Worm (Caenorhabditis elegans) whole organism, L2 larva: ENCODE data around the gene dpf-1.

Experiments used
- C34F6.9 ChIP-seq: fragments of 150-350 bp; optimal IDR thresholded peaks from 2 replicates; lab custom pipeline; 2014; ENCODE audit warnings: missing biosample characterization, missing genetic modification characterization
- F13H6.1 ChIP-seq: sonication (generic microtip); optimal IDR thresholded peaks from 2 replicates; lab custom pipeline; 2016; ENCODE audit warnings: missing genetic modification characterization, missing compliant biosample characterization
- Y55F3AM.14 ChIP-seq: fragments of 200-800 bp; sonication (Bioruptor generic); optimal IDR thresholded peaks from 2 replicates; lab custom pipeline; 2018; ENCODE audit warnings: mild to moderate bottlenecking, missing genetic modification characterization, missing compliant biosample characterization
- ZK546.5 ChIP-seq: sonication (generic microtip); optimal IDR thresholded peaks from 2 replicates; lab custom pipeline; 2017; ENCODE audit warnings: missing biosample characterization, missing genetic modification characterization
- alr-1 ChIP-seq: fragments of 150-350 bp; optimal IDR thresholded peaks from 2 replicates; lab custom pipeline; 2014; ENCODE audit warnings: missing biosample characterization, missing genetic modification characterization
- aly-2 ChIP-seq: fragments of 150-350 bp; optimal IDR thresholded peaks from 2 replicates; lab custom pipeline; 2014; ENCODE audit warnings: missing biosample characterization, missing genetic modification characterization
- ama-1 ChIP-seq: fragments of 150-350 bp; optimal IDR thresholded peaks from 2 replicates; lab custom pipeline; 2018; ENCODE audit warnings: inconsistent platforms
- blmp-1 ChIP-seq: sonication (generic microtip); optimal IDR thresholded peaks from 2 replicates; lab custom pipeline; 2017; ENCODE audit warnings: missing genetic modification characterization, mild to moderate bottlenecking, missing compliant biosample characterization, antibody characterized with exemption, moderate library complexity; ENCODE audit not compliant: insufficient read depth
- ceh-16 ChIP-seq: fragments of 150-350 bp; optimal IDR thresholded peaks from 2 replicates; lab custom pipeline; 2014; ENCODE audit warnings: missing biosample characterization, missing genetic modification characterization
- ceh-82 ChIP-seq: fragments of 150-350 bp; optimal IDR thresholded peaks from 2 replicates; lab custom pipeline; 2014; ENCODE audit warnings: missing biosample characterization, missing genetic modification characterization
- crh-2 ChIP-seq: sonication (generic microtip); optimal IDR thresholded peaks from 2 replicates; lab custom pipeline; 2017; ENCODE audit warnings: missing biosample characterization, missing genetic modification characterization
- dmd-4 ChIP-seq: sonication (generic microtip); optimal IDR thresholded peaks from 2 replicates; lab custom pipeline; 2017; ENCODE audit warnings: missing biosample characterization, missing genetic modification characterization
- egl-27 ChIP-seq: sonication (generic microtip); optimal IDR thresholded peaks from 3 replicates; lab custom pipeline; 2017; ENCODE audit warnings: missing biosample characterization, missing genetic modification reagents, missing genetic modification characterization
- elt-1 ChIP-seq: fragments of 150-350 bp; optimal IDR thresholded peaks from 2 replicates; lab custom pipeline; 2014; ENCODE audit warnings: missing biosample characterization, missing genetic modification characterization
- elt-3 ChIP-seq: sonication (generic microtip); optimal IDR thresholded peaks from 2 replicates; lab custom pipeline; 2017; ENCODE audit warnings: missing biosample characterization, missing genetic modification characterization
- fos-1 ChIP-seq: fragments of 150-350 bp; optimal IDR thresholded peaks from 2 replicates; lab custom pipeline; 2014; ENCODE audit warnings: missing biosample characterization, missing genetic modification characterization
- gmeb-1 ChIP-seq: fragments of 150-350 bp; optimal IDR thresholded peaks from 2 replicates; lab custom pipeline; 2014; ENCODE audit warnings: missing biosample characterization, missing genetic modification characterization
- lin-13 ChIP-seq: fragments of 150-350 bp; optimal IDR thresholded peaks from 2 replicates; lab custom pipeline; 2014; ENCODE audit warnings: missing biosample characterization, missing genetic modification reagents, missing genetic modification characterization
- mab-5 ChIP-seq: fragments of 150-350 bp; optimal IDR thresholded peaks from 2 replicates; lab custom pipeline; 2014; ENCODE audit warnings: missing biosample characterization, missing genetic modification characterization
- nhr-11 ChIP-seq: fragments of 150-350 bp; optimal IDR thresholded peaks from 2 replicates; lab custom pipeline; 2014; ENCODE audit warnings: missing biosample characterization, missing genetic modification characterization
- nhr-129 ChIP-seq: fragments of 150-350 bp; optimal IDR thresholded peaks from 2 replicates; lab custom pipeline; 2014; ENCODE audit warnings: missing biosample characterization, missing genetic modification characterization
- nhr-21 ChIP-seq: fragments of 150-350 bp; optimal IDR thresholded peaks from 2 replicates; lab custom pipeline; 2014; ENCODE audit warnings: missing biosample characterization, missing genetic modification characterization
- nhr-23 ChIP-seq: fragments of 150-350 bp; optimal IDR thresholded peaks from 2 replicates; lab custom pipeline; 2014; ENCODE audit warnings: missing biosample characterization, missing genetic modification reagents, missing genetic modification characterization
- nhr-237 ChIP-seq: fragments of 150-350 bp; optimal IDR thresholded peaks from 2 replicates; lab custom pipeline; 2014; ENCODE audit warnings: missing biosample characterization, missing genetic modification characterization
- nhr-25 ChIP-seq: fragments of 150-350 bp; sonication (generic microtip); optimal IDR thresholded peaks from 3 replicates; lab custom pipeline; 2014; ENCODE audit warnings: missing biosample characterization, missing genetic modification characterization
- nhr-77 ChIP-seq: fragments of 150-350 bp; optimal IDR thresholded peaks from 2 replicates; lab custom pipeline; 2014; ENCODE audit warnings: missing biosample characterization, missing genetic modification characterization
- peb-1 ChIP-seq: fragments of 150-350 bp; optimal IDR thresholded peaks from 2 replicates; lab custom pipeline; 2014; ENCODE audit warnings: missing biosample characterization, missing genetic modification characterization
- sem-4 ChIP-seq: fragments of 150-350 bp; optimal IDR thresholded peaks from 2 replicates; lab custom pipeline; 2014; ENCODE audit warnings: missing biosample characterization, missing genetic modification reagents, missing genetic modification characterization
- skn-1 ChIP-seq: sonication (generic microtip); optimal IDR thresholded peaks from 2 replicates; lab custom pipeline; 2017; ENCODE audit warnings: missing biosample characterization, missing genetic modification characterization
- sma-3 ChIP-seq: sonication (generic microtip); optimal IDR thresholded peaks from 2 replicates; lab custom pipeline; 2016; ENCODE audit warnings: missing genetic modification reagents, missing genetic modification characterization, missing compliant biosample characterization
- snpc-4 ChIP-seq: fragments of 150-350 bp; optimal IDR thresholded peaks from 2 replicates; lab custom pipeline; 2014; ENCODE audit warnings: missing biosample characterization, missing genetic modification characterization
- unc-55 ChIP-seq: fragments of 150-350 bp; sonication (generic microtip); optimal IDR thresholded peaks from 3 replicates; lab custom pipeline; 2014; ENCODE audit warnings: missing biosample characterization, missing genetic modification reagents, missing genetic modification characterization
- ztf-1 ChIP-seq: fragments of 200-800 bp; sonication (Bioruptor generic); conservative IDR thresholded peaks from 2 replicates; pipeline ENCODE4 v1.3.6; 2022; ENCODE audit warnings: missing genetic modification characterization, missing compliant biosample characterization
- ztf-11 ChIP-seq: sonication (generic microtip); optimal IDR thresholded peaks from 2 replicates; lab custom pipeline; 2017; ENCODE audit warnings: missing biosample characterization, missing genetic modification characterization
- ztf-4 ChIP-seq: fragments of 150-350 bp; optimal IDR thresholded peaks from 2 replicates; lab custom pipeline; 2014; ENCODE audit warnings: missing biosample characterization, missing genetic modification characterization

Gene dpf-1

ce11 chrV:15444615-15445014 lies 26.5 kb upstream of the dpf-1 start, which contains the start of gene T26H5.9:
T26H5.9 (plus strand) TSS chrV:15444916.
- TF ChIP-seq fos-1 (peak; percentile 29), blmp-1 (tag; lab: Kevin White, UChicago) (no peak)

ce11 chrV:15445437-15445836 lies 25.7 kb upstream of the dpf-1 start, which contains the start of gene srh-239:
srh-239 (plus strand) TSS chrV:15445737.
- TF ChIP-seq Y55F3AM.14 (GFP tag; lab: Kevin White, UChicago) (no peak), dmd-4 (no peak), gmeb-1 (tag; lab: Kevin White, UChicago) (no peak), nhr-11 (tag; lab: Kevin White, UChicago) (no peak), ceh-16 (tag; lab: Kevin White, UChicago) (no peak), crh-2 (no peak), alr-1 (tag; lab: Kevin White, UChicago) (no peak), nhr-77 (tag; lab: Kevin White, UChicago) (no peak)

- no peak for TF ChIP-seq ama-1
- peak; percentile 39 for TF ChIP-seq fos-1
Observed at ce11 chrV:15448408-15448807, 22.7 kb upstream of the dpf-1 start, which contains the start of gene T26H5.4. T26H5.4 (minus strand) TSS chrV:15448701.

ce11 chrV:15448865-15449264 lies 22.3 kb upstream of the dpf-1 start, which contains the start of gene T26H5.14:
T26H5.14 (plus strand) TSS chrV:15449165.
- TF ChIP-seq fos-1 (no peak), nhr-237 (tag; lab: Kevin White, UChicago) (no peak), C34F6.9 (no peak), ceh-82 (tag; lab: Kevin White, UChicago) (no peak), skn-1 (tag; lab: Kevin White, UChicago) (no peak), sma-3 (no peak), egl-27 (tag; lab: Kevin White, UChicago) (no peak), snpc-4 (tag; lab: Kevin White, UChicago) (no peak), F13H6.1 (tag; lab: Kevin White, UChicago) (no peak), nhr-23 (tag; lab: Kevin White, UChicago) (no peak), unc-55 (GFP tag; lab: Kevin White, UChicago) (no peak), nhr-77 (tag; lab: Kevin White, UChicago) (no peak), nhr-21 (no peak), mab-5 (tag; lab: Kevin White, UChicago) (no peak), aly-2 (tag; lab: Kevin White, UChicago) (no peak), ceh-16 (tag; lab: Kevin White, UChicago) (no peak), elt-3 (tag; lab: Kevin White, UChicago) (no peak), ZK546.5 (no peak)

ce11 chrV:15451421-15451820 lies 19.7 kb upstream of the dpf-1 start, which contains the start of gene srw-33:
srw-33 (minus strand) TSS chrV:15451521.
- TF ChIP-seq crh-2, result no peak
- TF ChIP-seq ztf-11 (tag; lab: Kevin White, UChicago), result no peak
- no peak for TF ChIP-seq skn-1 (tag; lab: Kevin White, UChicago)
- no peak for TF ChIP-seq nhr-129 (tag; lab: Kevin White, UChicago)
- TF ChIP-seq sem-4, result no peak
- TF ChIP-seq nhr-237 (tag; lab: Kevin White, UChicago), result no peak
- TF ChIP-seq dmd-4, result no peak
- TF ChIP-seq ceh-82 (tag; lab: Kevin White, UChicago), result no peak
- TF ChIP-seq lin-13 (GFP tag; lab: Kevin White, UChicago), result no peak
- TF ChIP-seq alr-1 (tag; lab: Kevin White, UChicago), result no peak
- no peak for TF ChIP-seq unc-55 (GFP tag; lab: Kevin White, UChicago)
- no peak for TF ChIP-seq egl-27 (tag; lab: Kevin White, UChicago)
- TF ChIP-seq F13H6.1 (tag; lab: Kevin White, UChicago), result no peak
- TF ChIP-seq elt-1 (tag; lab: Kevin White, UChicago), result no peak
- no peak for TF ChIP-seq C34F6.9
- TF ChIP-seq snpc-4 (tag; lab: Kevin White, UChicago), result no peak
- TF ChIP-seq fos-1, result no peak
- no peak for TF ChIP-seq peb-1 (tag; lab: Kevin White, UChicago)
- no peak for TF ChIP-seq ztf-1

- no peak for TF ChIP-seq alr-1 (tag; lab: Kevin White, UChicago)
- TF ChIP-seq nhr-77 (tag; lab: Kevin White, UChicago), result no peak
- no peak for TF ChIP-seq nhr-21
- TF ChIP-seq gmeb-1 (tag; lab: Kevin White, UChicago), result no peak
- TF ChIP-seq nhr-25 (tag; lab: Kevin White, UChicago), result no peak
- no peak for TF ChIP-seq elt-1 (tag; lab: Kevin White, UChicago)
- TF ChIP-seq ztf-4, result no peak
- TF ChIP-seq ceh-82 (tag; lab: Kevin White, UChicago), result no peak
- TF ChIP-seq aly-2 (tag; lab: Kevin White, UChicago), result no peak
Observed at ce11 chrV:15454322-15454721, 16.8 kb upstream of the dpf-1 start.
